Worm (Caenorhabditis elegans) whole organism, L3 larva: Measurements from ENCODE around the gene E04F6.6.

Experiments
- aly-2 ChIP-seq: fragments of 150-350 bp; optimal IDR thresholded peaks from 2 replicates; lab custom pipeline; 2014; ENCODE audit warnings: missing biosample characterization, missing genetic modification characterization
- ceh-9 ChIP-seq: sonication (generic microtip); optimal IDR thresholded peaks from 2 replicates; lab custom pipeline; 2018; ENCODE audit warnings: missing biosample characterization, missing genetic modification characterization
- daf-12 ChIP-seq: fragments of 150-350 bp; optimal IDR thresholded peaks from 2 replicates; lab custom pipeline; 2014; ENCODE audit warnings: missing biosample characterization, missing genetic modification reagents, missing genetic modification characterization
- eor-1 ChIP-seq, 2 experiments: fragments of 150-350 bp; optimal IDR thresholded peaks; 2 replicates each; lab custom pipeline; 2014 to 2018; ENCODE audit warnings: missing biosample characterization in 2 of 2, missing genetic modification characterization in 2 of 2
- fos-1 ChIP-seq: fragments of 150-350 bp; optimal IDR thresholded peaks from 2 replicates; lab custom pipeline; 2014; ENCODE audit warnings: missing biosample characterization, missing genetic modification characterization
- jun-1 ChIP-seq: fragments of 150-350 bp; optimal IDR thresholded peaks from 2 replicates; lab custom pipeline; 2014; ENCODE audit warnings: missing biosample characterization, missing genetic modification reagents, missing genetic modification characterization
- mdl-1 ChIP-seq: fragments of 150-350 bp; optimal IDR thresholded peaks from 2 replicates; lab custom pipeline; 2014; ENCODE audit warnings: missing biosample characterization, missing genetic modification characterization
- nfya-1 ChIP-seq: sonication (generic microtip); optimal IDR thresholded peaks from 2 replicates; lab custom pipeline; 2017; ENCODE audit warnings: missing genetic modification characterization, mild to moderate bottlenecking, missing compliant biosample characterization, antibody characterized with exemption, moderate library complexity; ENCODE audit not compliant: insufficient read depth
- nhr-11 ChIP-seq: fragments of 150-350 bp; optimal IDR thresholded peaks from 2 replicates; lab custom pipeline; 2014; ENCODE audit warnings: missing biosample characterization, missing genetic modification characterization
- nhr-76 ChIP-seq: fragments of 150-350 bp; sonication (generic microtip); optimal IDR thresholded peaks from 5 replicates; lab custom pipeline; 2014; ENCODE audit warnings: missing biosample characterization, missing genetic modification characterization
- pqm-1 ChIP-seq: fragments of 150-350 bp; optimal IDR thresholded peaks from 2 replicates; lab custom pipeline; 2017; ENCODE audit warnings: missing biosample characterization, missing genetic modification characterization, inconsistent platforms
- tbx-2 ChIP-seq: sonication (generic microtip); optimal IDR thresholded peaks from 2 replicates; lab custom pipeline; 2016; ENCODE audit warnings: mild to moderate bottlenecking, missing genetic modification characterization, missing compliant biosample characterization
- unc-39 ChIP-seq: sonication (generic microtip); optimal IDR thresholded peaks from 4 replicates; lab custom pipeline; 2017; ENCODE audit warnings: missing biosample characterization, missing genetic modification characterization
- unc-62 ChIP-seq: fragments of 150-350 bp; sonication (generic microtip); optimal IDR thresholded peaks from 4 replicates; lab custom pipeline; 2014; ENCODE audit warnings: missing biosample characterization, missing genetic modification reagents, missing genetic modification characterization

DNA sequence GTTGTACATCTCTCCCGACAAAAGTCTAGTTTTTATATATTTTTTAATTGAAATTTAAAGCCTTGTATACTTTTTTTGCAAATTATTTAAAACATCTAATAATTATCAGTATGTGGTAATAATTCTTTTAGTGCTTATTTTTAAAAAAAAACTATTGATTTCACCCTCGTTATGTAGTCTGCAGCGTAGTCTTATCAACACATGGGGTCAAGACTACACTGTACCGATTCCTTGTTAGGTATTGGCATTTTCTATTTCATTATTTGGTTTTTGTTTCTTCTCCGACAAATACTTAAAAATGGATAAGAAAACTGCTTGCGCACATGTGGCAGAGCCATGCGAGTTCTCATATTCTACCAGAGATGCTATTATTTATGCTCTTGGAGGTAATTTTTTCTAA is 3.3 kb downstream of the E04F6.6 start, which contains the start of gene maoc-1:
- no peak for TF ChIP-seq eor-1 (tag; optimal IDR thresholded peaks at IDR 0.05; lab: Kevin White, UChicago)
- no peak for TF ChIP-seq daf-12
- no peak for TF ChIP-seq nhr-11 (tag; lab: Kevin White, UChicago)
- no peak for TF ChIP-seq tbx-2 (tag; lab: Kevin White, UChicago)
- no peak for TF ChIP-seq fos-1 (tag; lab: Kevin White, UChicago)
- TF ChIP-seq unc-62 (GFP tag; lab: Kevin White, UChicago), result no peak
- no peak for TF ChIP-seq aly-2 (tag; lab: Kevin White, UChicago)
- TF ChIP-seq nfya-1, result no peak
- no peak for TF ChIP-seq nhr-76
- TF ChIP-seq mdl-1 (tag; lab: Kevin White, UChicago), result no peak
- no peak for TF ChIP-seq ceh-9 (tag; lab: Kevin White, UChicago)
- TF ChIP-seq jun-1 (tag; lab: Kevin White, UChicago), result no peak
- peak; percentile 74 for TF ChIP-seq pqm-1 (tag; lab: Kevin White, UChicago)
- TF ChIP-seq unc-39 (tag; lab: Kevin White, UChicago), result no peak
